Worm (Caenorhabditis elegans) whole organism, dauer: Measurements from ENCODE around the gene skpo-3.

Source experiments
- unc-62 ChIP-seq: sonication (generic microtip); optimal IDR thresholded peaks from 2 replicates; lab custom pipeline; 2017; ENCODE audit warnings: missing biosample characterization, missing genetic modification reagents, missing genetic modification characterization

skpo-3 gene

ce11 chrII:7230684-7231083, 15.0 kb upstream of the skpo-3 start:
- TF ChIP-seq unc-62 (GFP tag; lab: Kevin White, UChicago), result no peak

- TF ChIP-seq unc-62 (GFP tag; lab: Kevin White, UChicago), result no peak
Measured at ce11 chrII:7231951-7232350, 13.7 kb upstream of the skpo-3 start.

ce11 chrII:7232517-7232916, 13.2 kb upstream of the skpo-3 start, which contains the start of gene ctsa-3.1:
Gene ctsa-3.1, plus strand, starts transcription at chrII:7232853.
- no peak for TF ChIP-seq unc-62 (GFP tag; lab: Kevin White, UChicago)

- TF ChIP-seq unc-62 (GFP tag; lab: Kevin White, UChicago), result no peak
Measured at ce11 chrII:7233274-7233673, 12.4 kb upstream of the skpo-3 start.

ce11 chrII:7236937-7237336, 8.7 kb upstream of the skpo-3 start:
- no peak for TF ChIP-seq unc-62 (GFP tag; lab: Kevin White, UChicago)

- no peak for TF ChIP-seq unc-62 (GFP tag; lab: Kevin White, UChicago)
Measured at ce11 chrII:7238248-7238647, 7.4 kb upstream of the skpo-3 start, which contains the start of gene aqp-1. Gene aqp-1, minus strand, starts transcription at chrII:7238349.

- no peak for TF ChIP-seq unc-62 (GFP tag; lab: Kevin White, UChicago)
Measured at ce11 chrII:7238791-7239190, 6.9 kb upstream of the skpo-3 start.

ce11 chrII:7239705-7240104, 6.0 kb upstream of the skpo-3 start:
- no peak for TF ChIP-seq unc-62 (GFP tag; lab: Kevin White, UChicago)

- TF ChIP-seq unc-62 (GFP tag; lab: Kevin White, UChicago), result no peak
Measured at ce11 chrII:7242754-7243153, 2.9 kb upstream of the skpo-3 start.

- TF ChIP-seq unc-62 (GFP tag; lab: Kevin White, UChicago), result no peak
Measured at ce11 chrII:7251978-7252377, 6.3 kb downstream of the skpo-3 start, which contains the start of the genes prx-13 and ada-2. Gene prx-13, minus strand, starts transcription at chrII:7252015. Gene ada-2, plus strand, starts transcription at chrII:7252259.

ce11 chrII:7253073-7253472, 7.4 kb downstream of the skpo-3 start, which contains the start of gene lsm-4:
Gene lsm-4, minus strand, starts transcription at chrII:7253163.
- TF ChIP-seq unc-62 (GFP tag; lab: Kevin White, UChicago), result no peak

- TF ChIP-seq unc-62 (GFP tag; lab: Kevin White, UChicago), result no peak
Measured at ce11 chrII:7255614-7256162, 10.0 kb downstream of the skpo-3 start, which contains the start of gene F32A5.8. Gene F32A5.8, plus strand, starts transcription at chrII:7256112.

ce11 chrII:7261854-7262253, 16.2 kb downstream of the skpo-3 start, which contains the start of gene C30G12.4:
Gene C30G12.4, plus strand, starts transcription at chrII:7262154.
- no peak for TF ChIP-seq unc-62 (GFP tag; lab: Kevin White, UChicago)

ce11 chrII:7264675-7265074, 19.0 kb downstream of the skpo-3 start:
- TF ChIP-seq unc-62 (GFP tag; lab: Kevin White, UChicago), result no peak

- no peak for TF ChIP-seq unc-62 (GFP tag; lab: Kevin White, UChicago)
Measured at ce11 chrII:7269783-7270182, 24.1 kb downstream of the skpo-3 start.

ce11 chrII:7272513-7272912, 26.8 kb downstream of the skpo-3 start:
- no peak for TF ChIP-seq unc-62 (GFP tag; lab: Kevin White, UChicago)

- no peak for TF ChIP-seq unc-62 (GFP tag; lab: Kevin White, UChicago)
Measured at ce11 chrII:7273517-7273916, 27.8 kb downstream of the skpo-3 start.
